Worm (Caenorhabditis elegans) whole organism, L1 larva: ENCODE results near the gene C08F8.9.

Source experiments
- C16A3.4 ChIP-seq: fragments of 150-350 bp; optimal IDR thresholded peaks from 2 replicates; lab custom pipeline; 2014; ENCODE audit warnings: missing biosample characterization, missing genetic modification characterization
- ama-1 ChIP-seq: fragments of 150-350 bp; optimal IDR thresholded peaks from 2 replicates; lab custom pipeline; 2014
- blmp-1 ChIP-seq: fragments of 150-350 bp; optimal IDR thresholded peaks from 2 replicates; lab custom pipeline; 2014; ENCODE audit warnings: missing biosample characterization, missing genetic modification characterization
- ceh-8 ChIP-seq: fragments of 200-800 bp; sonication (Bioruptor generic); optimal IDR thresholded peaks from 2 replicates; lab custom pipeline; 2018; ENCODE audit warnings: mild to moderate bottlenecking, missing genetic modification characterization, moderate library complexity, missing compliant biosample characterization
- ceh-82 ChIP-seq, 3 experiments: fragments of 150-350 bp in 1 of 3; sonication (generic microtip) in 2 of 3; optimal IDR thresholded peaks; 2 replicates each; lab custom pipeline; 2014 to 2017; ENCODE audit warnings: missing biosample characterization in 3 of 3, missing genetic modification characterization in 3 of 3
- dpl-1 ChIP-seq, 3 experiments: fragments of 150-350 bp in 2 of 3; sonication (generic microtip) in 1 of 3; optimal IDR thresholded peaks; 2 replicates each; lab custom pipeline; 2014 to 2017; ENCODE audit warnings: missing biosample characterization in 3 of 3, missing genetic modification characterization in 3 of 3, missing genetic modification reagents in 3 of 3
- efl-1 ChIP-seq, 4 experiments: fragments of 150-350 bp; optimal IDR thresholded peaks in 3 of 4; peaks in 1 of 4; 1 replicate in 1 of 4; 2 replicates in 3 of 4; lab custom pipeline; 2014; ENCODE audit warnings: missing biosample characterization in 2 of 4, missing genetic modification characterization in 2 of 4, missing genetic modification reagents in 2 of 4
- efl-3 ChIP-seq: fragments of 200-800 bp; sonication (Bioruptor generic); optimal IDR thresholded peaks from 2 replicates; lab custom pipeline; 2018; ENCODE audit warnings: mild to moderate bottlenecking, missing genetic modification characterization, missing compliant biosample characterization
- egl-27 ChIP-seq, 2 experiments: fragments of 150-350 bp in 1 of 2; sonication (generic microtip); optimal IDR thresholded peaks; 3 replicates each; lab custom pipeline; 2017 to 2018; ENCODE audit warnings: missing biosample characterization in 2 of 2, missing genetic modification characterization in 2 of 2, missing genetic modification reagents in 2 of 2
- elt-2 ChIP-seq: sonication (generic microtip); optimal IDR thresholded peaks from 2 replicates; lab custom pipeline; 2016; ENCODE audit warnings: missing genetic modification characterization, mild to moderate bottlenecking, inconsistent platforms, missing compliant biosample characterization, missing genetic modification reagents
- grh-1 ChIP-seq: fragments of 200-800 bp; sonication (Bioruptor generic); IDR thresholded peaks from 2 replicates; pipeline ENCODE4 v1.3.6; 2022; ENCODE audit warnings: missing genetic modification reagents, missing genetic modification characterization, missing compliant biosample characterization
- hlh-4 ChIP-seq: sonication (generic microtip); optimal IDR thresholded peaks from 2 replicates; lab custom pipeline; 2016; ENCODE audit warnings: mild to moderate bottlenecking, missing genetic modification characterization, missing compliant biosample characterization
- irx-1 ChIP-seq: sonication (generic microtip); optimal IDR thresholded peaks from 2 replicates; lab custom pipeline; 2016; ENCODE audit warnings: missing genetic modification characterization, missing compliant biosample characterization
- jun-1 ChIP-seq: fragments of 150-350 bp; optimal IDR thresholded peaks from 2 replicates; lab custom pipeline; 2014; ENCODE audit warnings: missing biosample characterization, missing genetic modification reagents, missing genetic modification characterization
- lin-13 ChIP-seq: fragments of 150-350 bp; optimal IDR thresholded peaks from 2 replicates; lab custom pipeline; 2014; ENCODE audit warnings: missing biosample characterization, missing genetic modification reagents, missing genetic modification characterization
- lin-15B ChIP-seq: fragments of 150-350 bp; sonication (generic microtip); optimal IDR thresholded peaks from 3 replicates; lab custom pipeline; 2014; ENCODE audit warnings: missing biosample characterization, missing genetic modification characterization
- lin-35 ChIP-seq, 2 experiments: fragments of 150-350 bp; optimal IDR thresholded peaks; 2 replicates each; lab custom pipeline; 2014; ENCODE audit warnings: missing biosample characterization in 2 of 2, missing genetic modification characterization in 2 of 2, missing genetic modification reagents in 2 of 2
- lir-3 ChIP-seq: sonication (generic microtip); optimal IDR thresholded peaks from 2 replicates; lab custom pipeline; 2016; ENCODE audit warnings: mild to moderate bottlenecking, missing genetic modification characterization, moderate library complexity, missing compliant biosample characterization; ENCODE audit not compliant: poor library complexity
- lsy-2 ChIP-seq, 2 experiments: fragments of 150-350 bp; optimal IDR thresholded peaks; 2 replicates each; lab custom pipeline; 2014; ENCODE audit warnings: missing biosample characterization in 2 of 2, missing genetic modification characterization in 2 of 2
- mef-2 ChIP-seq: fragments of 150-350 bp; optimal IDR thresholded peaks from 2 replicates; lab custom pipeline; 2014; ENCODE audit warnings: missing biosample characterization, missing genetic modification characterization
- nhr-11 ChIP-seq: fragments of 150-350 bp; optimal IDR thresholded peaks from 2 replicates; lab custom pipeline; 2014; ENCODE audit warnings: missing biosample characterization, missing genetic modification characterization
- nhr-237 ChIP-seq: fragments of 150-350 bp; optimal IDR thresholded peaks from 2 replicates; lab custom pipeline; 2014; ENCODE audit warnings: missing biosample characterization, missing genetic modification characterization
- nhr-47 ChIP-seq: sonication (generic microtip); optimal IDR thresholded peaks from 2 replicates; lab custom pipeline; 2016; ENCODE audit warnings: mild to moderate bottlenecking, missing genetic modification characterization, moderate library complexity, missing compliant biosample characterization
- nhr-71 ChIP-seq: sonication (generic microtip); optimal IDR thresholded peaks from 2 replicates; lab custom pipeline; 2016; ENCODE audit warnings: mild to moderate bottlenecking, missing genetic modification characterization, moderate library complexity, missing compliant biosample characterization
- nhr-84 ChIP-seq: sonication (generic microtip); optimal IDR thresholded peaks from 2 replicates; lab custom pipeline; 2017; ENCODE audit warnings: missing biosample characterization, missing genetic modification characterization
- nhr-85 ChIP-seq: sonication (generic microtip); peaks from one replicate; lab custom pipeline; 2016; ENCODE audit warnings: missing genetic modification characterization, inconsistent platforms, missing compliant biosample characterization
- nhr-90 ChIP-seq: sonication (generic microtip); optimal IDR thresholded peaks from 2 replicates; lab custom pipeline; 2016; ENCODE audit warnings: mild to moderate bottlenecking, missing genetic modification characterization, missing compliant biosample characterization; ENCODE audit not compliant: poor library complexity
- pag-3 ChIP-seq: sonication (generic microtip); optimal IDR thresholded peaks from 2 replicates; lab custom pipeline; 2017; ENCODE audit warnings: missing genetic modification characterization, mild to moderate bottlenecking, missing compliant biosample characterization, antibody characterized with exemption, borderline replicate concordance; ENCODE audit not compliant: insufficient read depth
- snu-23 ChIP-seq: sonication (generic microtip); optimal IDR thresholded peaks from 2 replicates; lab custom pipeline; 2016; ENCODE audit warnings: missing genetic modification characterization, missing compliant biosample characterization
- swsn-7 ChIP-seq: sonication (generic microtip); optimal IDR thresholded peaks from 2 replicates; lab custom pipeline; 2016; ENCODE audit warnings: missing genetic modification characterization, missing compliant biosample characterization
- unc-62 ChIP-seq: fragments of 150-350 bp; optimal IDR thresholded peaks from 2 replicates; lab custom pipeline; 2014; ENCODE audit warnings: missing biosample characterization, missing genetic modification reagents, missing genetic modification characterization
- unc-98 ChIP-seq: fragments of 200-800 bp; sonication (Bioruptor generic); IDR thresholded peaks from 2 replicates; pipeline ENCODE4 v1.3.6; 2022; ENCODE audit warnings: missing genetic modification characterization, missing compliant biosample characterization
- vab-15 ChIP-seq: sonication (generic microtip); optimal IDR thresholded peaks from 2 replicates; lab custom pipeline; 2017; ENCODE audit warnings: missing genotype, mild to moderate bottlenecking, missing genetic modification characterization, missing compliant biosample characterization
- xbp-1 ChIP-seq: sonication (generic microtip); optimal IDR thresholded peaks from 2 replicates; lab custom pipeline; 2016; ENCODE audit warnings: missing genetic modification characterization, missing compliant biosample characterization
- zag-1 ChIP-seq: fragments of 150-350 bp; optimal IDR thresholded peaks from 2 replicates; lab custom pipeline; 2014; ENCODE audit warnings: missing biosample characterization, missing genetic modification characterization
- zip-4 ChIP-seq: fragments of 200-800 bp; sonication (Bioruptor generic); optimal IDR thresholded peaks from 2 replicates; lab custom pipeline; 2018; ENCODE audit warnings: mild to moderate bottlenecking, missing genetic modification characterization, moderate library complexity, missing compliant biosample characterization
- ztf-11 ChIP-seq, 2 experiments: sonication (generic microtip); optimal IDR thresholded peaks; 2 replicates each; lab custom pipeline; 2016 to 2017; ENCODE audit warnings: missing genetic modification characterization in 2 of 2, missing biosample characterization in 1 of 2, missing compliant biosample characterization in 1 of 2

Gene C08F8.9

DNA sequence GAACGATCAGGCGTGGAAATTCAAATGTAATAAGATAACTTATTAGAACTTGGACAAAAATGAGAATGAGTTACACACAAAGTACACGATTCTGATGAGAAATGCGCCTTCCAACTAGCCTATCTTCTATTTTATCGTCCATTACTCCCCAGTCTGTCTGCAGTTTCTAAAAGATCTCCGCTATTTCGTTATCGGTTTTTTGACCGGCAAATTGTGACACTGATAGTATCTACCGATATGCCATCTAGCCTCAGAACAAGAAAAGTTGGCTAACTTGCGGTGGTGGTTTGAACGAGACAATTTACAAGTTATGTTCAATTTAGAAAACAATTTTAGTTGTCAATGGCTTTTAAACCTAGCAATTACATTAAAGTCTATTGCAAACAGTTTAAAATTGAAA is 33.2 kb upstream of the C08F8.9 start (continued):
- TF ChIP-seq nhr-90 (tag; lab: Kevin White, UChicago) (no peak), efl-3 (GFP tag; lab: Kevin White, UChicago) (no peak), lin-35 (GFP tag; optimal IDR thresholded peaks at IDR 0.05; lab: Kevin White, UChicago) (peak in 1 of 2 experiments; percentile 29), blmp-1 (tag; lab: Kevin White, UChicago) (peak; percentile 52), irx-1 (tag; lab: Kevin White, UChicago) (no peak), ceh-82 (tag; optimal IDR thresholded peaks at IDR 0.05; lab: Kevin White, UChicago) (peak in 1 of 3 experiments; percentile 0), unc-98 (GFP tag; lab: Robert Waterston, UW) (no peak), ceh-8 (GFP tag; lab: Kevin White, UChicago) (no peak), nhr-47 (tag; lab: Kevin White, UChicago) (no peak), zip-4 (GFP tag; lab: Kevin White, UChicago) (no peak), pag-3 (tag; lab: Kevin White, UChicago) (no peak), nhr-85 (tag; lab: Kevin White, UChicago) (peak; percentile 71), snu-23 (GFP tag; lab: Kevin White, UChicago) (peak; percentile 13)

DNA sequence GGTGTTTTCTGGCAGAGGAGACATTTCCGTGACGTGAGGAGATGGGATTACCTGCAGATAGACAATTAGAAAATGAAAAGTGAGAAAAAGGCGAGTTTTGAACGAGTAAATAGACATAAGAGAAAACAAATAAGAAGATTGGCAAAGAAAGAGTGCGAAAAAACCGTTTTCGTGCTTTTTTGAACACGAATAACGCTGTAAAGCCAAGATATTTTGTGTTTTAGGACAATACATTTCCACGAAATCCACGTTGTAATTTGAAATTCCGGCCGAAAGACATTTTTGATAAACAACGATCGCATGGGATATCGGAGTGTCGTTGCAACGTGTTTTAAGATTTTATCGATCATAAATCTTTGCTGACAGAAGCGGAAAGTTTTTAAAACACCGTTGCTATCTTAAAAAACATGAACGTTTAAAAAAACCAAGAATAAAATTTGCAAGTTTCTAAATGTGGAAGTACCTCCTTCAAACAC is 32.4 kb upstream of the C08F8.9 start, which contains the start of gene adk-1:
Gene adk-1 (minus strand): TSS at position 51 of the 476 bp plus-strand sequence.
- peak; percentile 2 for TF ChIP-seq xbp-1 (tag; lab: Kevin White, UChicago)
- no peak for TF ChIP-seq nhr-237 (tag; lab: Kevin White, UChicago)
- no peak for TF ChIP-seq mef-2
- TF ChIP-seq jun-1 (tag; lab: Kevin White, UChicago): no peak
- TF ChIP-seq lin-13 (GFP tag; lab: Kevin White, UChicago): no peak
- TF ChIP-seq nhr-90 (tag; lab: Kevin White, UChicago): no peak
- no peak for TF ChIP-seq hlh-4 (tag; lab: Kevin White, UChicago)
- peak; percentile 6 for TF ChIP-seq blmp-1 (tag; lab: Kevin White, UChicago)
- peak; percentile 11 to 49 for TF ChIP-seq lsy-2 (tag; optimal IDR thresholded peaks at IDR 0.05; lab: Kevin White, UChicago)
- no peak for TF ChIP-seq zag-1 (tag; lab: Kevin White, UChicago)
- TF ChIP-seq dpl-1 (GFP tag; optimal IDR thresholded peaks at IDR 0.05; lab: Kevin White, UChicago): peak in 2 of 3 experiments; percentile 57 to 75
- no peak for TF ChIP-seq C16A3.4 (tag; lab: Kevin White, UChicago)
- TF ChIP-seq lin-15B: no peak
- TF ChIP-seq nhr-84 (tag; lab: Kevin White, UChicago): no peak
- TF ChIP-seq lin-35 (GFP tag; optimal IDR thresholded peaks at IDR 0.05; lab: Kevin White, UChicago): peak; percentile 12 to 68
- no peak for TF ChIP-seq grh-1
- peak in 1 of 2 experiments; percentile 68 for TF ChIP-seq efl-1 (optimal IDR thresholded peaks at IDR 0.05; lab: Kevin White, UChicago)
- TF ChIP-seq efl-1 (GFP tag; optimal IDR thresholded peaks at IDR 0.05 in 1 of 2; lab: Kevin White, UChicago): peak; percentile 73 to 97

DNA sequence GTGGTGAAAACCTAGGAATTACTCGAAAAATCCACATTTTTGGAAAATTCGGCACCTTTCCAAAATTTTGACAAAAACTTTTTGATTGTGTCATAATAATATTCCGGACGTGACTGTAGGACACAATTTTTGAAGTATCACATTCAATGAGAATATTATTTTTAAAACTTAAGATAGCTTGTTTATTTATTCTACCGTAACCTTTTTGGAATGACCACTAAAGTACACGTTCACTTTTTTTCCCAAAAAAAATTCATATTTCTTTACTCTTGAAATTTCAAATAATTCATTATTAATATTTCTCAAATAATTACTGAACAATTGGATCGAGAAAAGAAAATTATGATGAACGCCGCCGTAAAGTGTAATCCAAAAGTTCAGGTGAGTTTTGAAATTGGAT is 28.8 kb upstream of the C08F8.9 start, which contains the start of gene R07H5.9:
Gene R07H5.9 (plus strand): TSS at position 301 of the 400 bp plus-strand sequence.
- TF ChIP-seq zip-4 (GFP tag; lab: Kevin White, UChicago) (no peak), elt-2 (tag; lab: Kevin White, UChicago) (no peak), ama-1 (no peak), hlh-4 (tag; lab: Kevin White, UChicago) (no peak), C16A3.4 (tag; lab: Kevin White, UChicago) (no peak), lir-3 (tag; lab: Kevin White, UChicago) (no peak), nhr-71 (no peak), vab-15 (tag; lab: Kevin White, UChicago) (no peak), ztf-11 (tag; optimal IDR thresholded peaks at IDR 0.05; lab: Kevin White, UChicago) (no peak), nhr-11 (tag; lab: Kevin White, UChicago) (no peak), egl-27 (tag; optimal IDR thresholded peaks at IDR 0.05; lab: Kevin White, UChicago) (no peak), swsn-7 (tag; lab: Kevin White, UChicago) (no peak), unc-62 (GFP tag; lab: Kevin White, UChicago) (no peak), ceh-82 (tag; optimal IDR thresholded peaks at IDR 0.05; lab: Kevin White, UChicago) (no peak)
